Worm (Caenorhabditis elegans) whole organism, dauer: ENCODE data around the gene twk-46.
"Not testable (repeated sequence)": the region's sequence is repeated elsewhere in the genome, so short reads cannot be mapped to it uniquely, and the experiment has no call there.

Experiments
- unc-62 ChIP-seq: sonication (generic microtip); optimal IDR thresholded peaks from 2 replicates; lab custom pipeline; 2017; ENCODE audit warnings: missing biosample characterization, missing genetic modification reagents, missing genetic modification characterization

The twk-46 gene

DNA sequence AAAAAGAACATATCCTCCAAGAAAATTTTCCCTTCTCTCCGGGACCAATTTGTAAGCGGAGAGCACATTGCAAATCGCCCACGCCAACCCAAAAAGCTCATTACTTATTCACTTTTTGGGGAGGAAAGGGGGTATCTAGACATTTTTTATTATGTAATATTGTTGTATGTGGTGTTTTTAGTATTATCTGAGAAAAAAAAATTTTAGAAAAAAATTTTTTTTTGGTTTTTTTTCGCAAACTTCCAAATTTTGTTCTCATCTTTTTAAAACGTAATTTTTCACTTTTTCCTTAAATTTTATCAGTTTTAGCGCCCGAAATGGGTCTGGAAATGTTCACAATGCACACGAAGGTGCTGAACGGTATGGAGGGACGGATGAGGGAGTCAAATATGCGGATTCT lies at the start of gene twk-46:
Gene twk-46, plus strand, starts transcription at position 301 of the 400 bp plus-strand sequence.
- no peak for TF ChIP-seq unc-62 (GFP tag; lab: Kevin White, UChicago)

DNA sequence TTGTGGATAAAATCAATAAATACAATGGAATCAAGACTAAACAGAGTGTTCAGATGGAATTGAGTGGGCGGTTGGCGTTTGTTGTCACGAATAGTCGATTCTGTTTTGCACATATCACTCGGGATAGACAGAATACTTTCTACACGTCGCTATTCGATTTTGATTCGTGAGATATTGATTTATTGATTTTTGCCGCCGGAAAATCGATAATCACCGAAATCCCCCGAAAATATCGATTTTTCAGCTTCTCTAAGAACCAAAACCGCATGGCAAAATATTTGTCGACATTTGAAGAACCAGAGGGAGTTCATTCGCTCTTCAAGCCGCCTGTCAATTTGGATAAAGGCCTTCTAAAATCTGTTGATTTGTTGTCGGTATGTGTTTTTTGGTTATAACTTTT lies 49.6 kb upstream of the twk-46 start:
- no peak for TF ChIP-seq unc-62 (GFP tag; lab: Kevin White, UChicago)

DNA sequence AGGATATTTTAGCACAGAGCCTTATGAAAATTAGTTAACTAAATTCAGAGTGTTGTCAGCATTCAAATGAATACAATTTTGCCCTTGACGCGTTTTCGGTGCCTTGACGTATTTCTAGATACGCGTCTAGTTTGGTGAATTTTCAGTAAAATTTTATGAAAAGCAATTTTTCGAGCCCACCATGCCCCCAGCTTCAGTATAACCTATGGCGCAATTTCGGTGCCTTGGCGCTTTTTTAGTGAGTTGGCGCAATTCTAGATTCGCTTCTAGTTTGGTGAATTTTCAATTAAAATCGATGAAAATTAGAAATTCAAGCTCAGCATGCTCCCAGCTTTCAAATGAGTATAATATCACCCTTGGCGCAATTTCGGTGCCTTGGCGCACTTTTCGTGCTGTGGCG lies 46.8 kb upstream of the twk-46 start:
- TF ChIP-seq unc-62 (GFP tag; lab: Kevin White, UChicago) = no peak

DNA sequence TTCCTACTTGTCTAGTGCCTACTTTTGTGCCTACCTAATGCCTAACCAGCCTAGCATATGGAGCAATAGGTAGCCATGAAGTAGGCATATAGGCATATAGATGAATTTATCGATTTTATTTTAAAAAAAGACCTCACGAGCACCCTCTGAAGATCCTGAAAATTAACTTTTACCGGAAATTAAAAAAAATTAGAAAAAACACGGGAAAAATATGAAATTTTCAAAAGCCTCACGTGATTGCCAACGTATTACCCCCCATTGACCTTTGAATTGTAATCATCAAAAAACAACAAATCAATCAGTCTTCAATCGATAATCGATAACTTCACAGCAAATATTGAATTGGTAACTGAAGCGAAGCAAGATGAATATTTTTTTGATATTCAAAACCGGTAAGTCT lies 45.7 kb upstream of the twk-46 start, which contains the start of gene Y39B6A.30:
Gene Y39B6A.30, plus strand, starts transcription at position 301 of the 400 bp plus-strand sequence.
- TF ChIP-seq unc-62 (GFP tag; lab: Kevin White, UChicago) = not testable (repeated sequence)

DNA sequence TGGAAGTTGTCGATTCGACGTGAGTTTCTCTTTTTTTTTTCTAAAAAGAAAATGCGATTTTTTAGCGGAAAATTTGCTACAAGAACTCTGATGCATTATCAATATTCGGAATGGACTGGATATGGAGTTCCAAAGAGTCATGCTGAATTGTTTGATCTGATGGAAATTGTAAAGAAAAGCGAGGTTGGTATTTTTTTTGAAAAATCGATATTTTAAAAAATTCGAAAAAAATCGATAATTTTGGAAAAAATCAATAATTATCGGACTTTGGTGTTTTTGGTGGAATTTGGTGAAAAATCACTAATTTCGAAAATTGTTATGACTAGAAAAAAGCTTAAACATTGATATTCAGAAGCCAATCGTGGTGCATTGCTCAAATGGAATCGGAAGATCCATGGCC lies 40.7 kb upstream of the twk-46 start:
- no peak for TF ChIP-seq unc-62 (GFP tag; lab: Kevin White, UChicago)

DNA sequence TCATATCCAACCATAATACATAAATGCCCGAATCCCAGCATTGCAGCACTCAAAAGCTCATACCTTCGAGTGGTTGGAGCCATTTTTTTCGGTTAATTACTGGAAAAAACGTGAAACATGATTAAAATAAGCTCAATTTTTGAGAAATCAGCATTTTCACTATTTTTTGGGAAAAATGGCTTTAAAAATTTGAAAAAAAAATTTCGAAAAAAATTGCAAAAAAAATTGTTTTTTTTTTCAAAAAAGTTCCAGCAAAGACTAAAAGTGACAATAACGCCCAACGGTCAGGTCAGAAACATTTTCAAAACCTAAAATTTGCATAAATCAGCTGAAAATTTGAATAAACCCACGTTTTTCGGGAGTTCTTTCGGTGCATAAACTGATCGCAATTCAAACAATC lies 35.3 kb upstream of the twk-46 start, which contains the start of gene Y39B6A.29:
Gene Y39B6A.29, minus strand, starts transcription at position 101 of the 400 bp plus-strand sequence.
- TF ChIP-seq unc-62 (GFP tag; lab: Kevin White, UChicago) = no peak

ce11 chrV:19026163-19026562 lies 33.8 kb upstream of the twk-46 start, which contains the start of gene Y39B6A.25:
TSS of gene Y39B6A.25 (plus strand) at chrV:19026463.
- TF ChIP-seq unc-62 (GFP tag; lab: Kevin White, UChicago) = no peak

- TF ChIP-seq unc-62 (GFP tag; lab: Kevin White, UChicago) = no peak
These were observed 32.6 kb upstream of the twk-46 start for ce11 chrV:19027338-19027737.

ce11 chrV:19031456-19031855 lies 28.5 kb upstream of the twk-46 start, which contains the start of gene Y39B6A.27:
TSS of gene Y39B6A.27 (plus strand) at chrV:19031756.
- TF ChIP-seq unc-62 (GFP tag; lab: Kevin White, UChicago) = no peak

DNA sequence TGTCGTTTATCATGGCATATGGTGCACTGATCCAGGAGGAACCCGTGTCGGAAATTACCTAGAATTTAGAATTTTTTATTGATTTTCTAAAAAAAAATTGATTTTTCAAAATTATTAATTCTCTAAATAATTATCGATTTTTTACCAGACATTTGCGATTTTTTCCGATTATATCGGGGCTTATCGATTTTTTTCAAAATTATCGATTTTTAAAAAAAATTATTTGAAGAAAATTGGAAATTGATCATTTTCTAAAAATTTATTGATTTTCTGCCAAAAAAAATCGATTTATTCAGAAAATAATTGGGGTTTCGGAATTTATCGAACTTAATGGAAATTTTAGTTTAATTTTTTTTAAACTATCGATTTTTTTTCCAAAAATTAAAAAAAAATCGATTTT lies 23.9 kb upstream of the twk-46 start:
- no peak for TF ChIP-seq unc-62 (GFP tag; lab: Kevin White, UChicago)

ce11 chrV:19037222-19037621 lies 22.8 kb upstream of the twk-46 start, which contains the start of gene asp-17:
TSS of gene asp-17 (minus strand) at chrV:19037322.
- no peak for TF ChIP-seq unc-62 (GFP tag; lab: Kevin White, UChicago)

- TF ChIP-seq unc-62 (GFP tag; lab: Kevin White, UChicago) = no peak
These were observed 17.7 kb upstream of the twk-46 start, which contains the start of gene asp-16 for ce11 chrV:19042256-19042655. TSS of gene asp-16 (minus strand) at chrV:19042605.

ce11 chrV:19044753-19045152 lies 15.2 kb upstream of the twk-46 start, which contains the start of gene asp-15:
TSS of gene asp-15 (minus strand) at chrV:19044853.
- TF ChIP-seq unc-62 (GFP tag; lab: Kevin White, UChicago) = no peak

ce11 chrV:19047442-19047841 lies 12.5 kb upstream of the twk-46 start:
- TF ChIP-seq unc-62 (GFP tag; lab: Kevin White, UChicago) = no peak

- TF ChIP-seq unc-62 (GFP tag; lab: Kevin White, UChicago) = no peak
These were observed 10.6 kb upstream of the twk-46 start for ce11 chrV:19049140-19050092.

- TF ChIP-seq unc-62 (GFP tag; lab: Kevin White, UChicago) = no peak
These were observed 9.5 kb upstream of the twk-46 start, which contains the start of gene asp-1 for ce11 chrV:19050438-19050837. TSS of gene asp-1 (minus strand) at chrV:19050752.
